Worm (Caenorhabditis elegans) whole organism, midembryonic: Measurements from ENCODE around the gene nlp-29.

ENCODE experiments used
- cog-1 ChIP-seq: sonication (generic microtip); optimal IDR thresholded peaks from 2 replicates; lab custom pipeline; 2016; ENCODE audit warnings: missing genetic modification characterization, missing compliant biosample characterization
- flt-1 ChIP-seq: fragments of 200-800 bp; sonication (Bioruptor generic); IDR thresholded peaks from 2 replicates; pipeline ENCODE4 v1.3.6; 2022; ENCODE audit warnings: missing genetic modification characterization, missing compliant biosample characterization
- ztf-23 ChIP-seq: fragments of 200-800 bp; sonication (Bioruptor generic); IDR thresholded peaks from 2 replicates; pipeline ENCODE4 v1.3.6; 2022; ENCODE audit warnings: missing genetic modification reagents, missing genetic modification characterization, missing compliant biosample characterization

DNA sequence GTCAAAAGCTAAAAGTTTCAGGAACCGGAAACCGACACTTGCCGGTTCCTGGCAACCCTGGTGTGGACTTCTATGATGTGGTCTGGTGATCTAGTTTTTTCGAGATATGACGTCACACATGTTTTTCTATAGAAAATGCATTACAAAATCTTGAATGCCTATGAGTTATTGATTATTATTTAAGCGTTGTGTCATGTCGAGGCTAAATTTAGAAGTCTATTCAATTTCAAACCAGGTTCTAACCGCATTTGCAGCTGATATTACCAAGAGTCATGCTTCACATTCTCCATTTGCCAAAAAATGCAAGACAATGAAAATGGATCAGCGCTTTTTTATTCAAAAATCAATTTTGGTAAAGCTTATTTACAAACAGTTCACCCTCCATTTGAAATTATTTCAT lies 35.0 kb downstream of the nlp-29 start, which contains the start of gene K09D9.3:
- no peak for TF ChIP-seq flt-1 (GFP tag; lab: Robert Waterston, UW)
- TF ChIP-seq ztf-23 (GFP tag; lab: Robert Waterston, UW): no peak
- no peak for TF ChIP-seq cog-1 (tag; lab: Kevin White, UChicago)
